Worm (Caenorhabditis elegans): ENCODE measurements around the gene fbxa-112.

ce11 chrV:16918378-16918777, 29.5 kb downstream of the fbxa-112 start, which contains the start of the genes fbxa-206 and Y102A5C.2:
- TF ChIP-seq dao-5 (tag; optimal IDR thresholded peaks at IDR 0.05) (no peak), him-1 (tag; optimal IDR thresholded peaks at IDR 0.05) (no peak), W03F9.2 (tag; optimal IDR thresholded peaks at IDR 0.05) (no peak)

Measured in whole organism, L4/young adult.